Fruit fly (Drosophila melanogaster) S2 (cell line): Measurements from ENCODE around the gene Usp5.

Source experiments
- CG8478 ChIP-seq: fragments of >200 bp; optimal IDR thresholded peaks from 2 replicates; lab custom pipeline; 2018
- CTCF ChIP-seq, 2 experiments: fragments of >200 bp; optimal IDR thresholded peaks; 2 replicates each; lab custom pipeline; 2018

DNA sequence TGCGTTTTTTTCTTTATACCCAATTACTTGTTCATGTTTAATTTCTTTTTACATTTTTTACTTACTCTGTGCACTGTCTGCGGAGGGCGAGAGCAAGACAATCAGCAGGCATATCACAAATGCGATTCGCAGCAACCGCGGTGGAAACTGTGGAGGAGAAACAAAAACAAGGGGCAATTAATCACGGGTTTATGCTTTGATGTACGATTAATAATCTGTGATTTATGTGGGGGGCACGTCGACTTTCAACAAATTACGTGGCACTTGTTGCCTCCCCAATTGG, 50.6 kb downstream of the Usp5 start:
- TF ChIP-seq CTCF (optimal IDR thresholded peaks at IDR 0.05; lab: Kevin White, UChicago): no peak
- TF ChIP-seq CG8478: no peak
